Fruit fly (Drosophila melanogaster) whole organism, embryonic: ENCODE results near the gene Sk1.

ENCODE experiments used
- CG10267 ChIP-seq: fragments of 200-800 bp; sonication (Bioruptor generic); optimal IDR thresholded peaks from 2 replicates; lab custom pipeline; 2018; ENCODE audit warnings: missing biosample characterization, mild to moderate bottlenecking, missing genetic modification characterization, moderate library complexity
- CG10654 ChIP-seq: fragments of 200-800 bp; sonication (Bioruptor generic); optimal IDR thresholded peaks from 2 replicates; lab custom pipeline; 2016; ENCODE audit warnings: missing biosample characterization, missing genetic modification characterization
- CG11695 ChIP-seq: fragments of 200-800 bp; sonication (Bioruptor generic); IDR thresholded peaks from 3 replicates; pipeline ENCODE4 v1.3.6; 2022; ENCODE audit warnings: missing biosample characterization, missing genetic modification characterization
- CG11723 ChIP-seq: fragments of 200-800 bp; sonication (Bioruptor generic); optimal IDR thresholded peaks from 2 replicates; lab custom pipeline; 2017; ENCODE audit warnings: missing biosample characterization, mild to moderate bottlenecking, missing genetic modification characterization
- CG12659 ChIP-seq: fragments of 200-800 bp; sonication (Bioruptor generic); optimal IDR thresholded peaks from 3 replicates; lab custom pipeline; 2017; ENCODE audit warnings: mild to moderate bottlenecking, missing biosample characterization, missing genetic modification reagents, missing genetic modification characterization
- CG14014 ChIP-seq: fragments of 200-800 bp; sonication (Bioruptor generic); IDR thresholded peaks from 2 replicates; pipeline ENCODE4 v1.3.6; 2022; ENCODE audit warnings: missing biosample characterization, missing genetic modification characterization
- CG17829 ChIP-seq: fragments of 200-800 bp; optimal IDR thresholded peaks from 2 replicates; lab custom pipeline; 2019; ENCODE audit warnings: missing biosample characterization, mild to moderate bottlenecking, missing genetic modification characterization, moderate library complexity
- CG2129 ChIP-seq: fragments of 200-800 bp; sonication (Bioruptor generic); IDR thresholded peaks from 2 replicates; pipeline ENCODE4 v1.3.6; 2022; ENCODE audit warnings: missing biosample characterization, missing genetic modification characterization; ENCODE audit not compliant: partially characterized antibody
- CG32772 ChIP-seq: fragments of 200-800 bp; sonication (Bioruptor generic); IDR thresholded peaks from 2 replicates; pipeline ENCODE4 v1.3.6; 2022; ENCODE audit warnings: missing biosample characterization, missing genetic modification characterization
- CG42726 ChIP-seq: fragments of 200-800 bp; sonication (Bioruptor generic); IDR thresholded peaks from 2 replicates; pipeline ENCODE4 v1.3.6; 2022; ENCODE audit warnings: missing biosample characterization, missing genetic modification characterization; ENCODE audit not compliant: partially characterized antibody
- CG4424 ChIP-seq: fragments of 200-800 bp; sonication (Bioruptor generic); optimal IDR thresholded peaks from 3 replicates; lab custom pipeline; 2016; ENCODE audit warnings: missing biosample characterization, missing genetic modification characterization
- CG4617 ChIP-seq: fragments of 200-800 bp; sonication (Bioruptor generic); optimal IDR thresholded peaks from 3 replicates; lab custom pipeline; 2016; ENCODE audit warnings: missing biosample characterization, missing genetic modification characterization, borderline replicate concordance
- CG6683 ChIP-seq: fragments of 200-800 bp; sonication (Bioruptor generic); optimal IDR thresholded peaks from 2 replicates; lab custom pipeline; 2017; ENCODE audit warnings: missing biosample characterization, mild to moderate bottlenecking, missing genetic modification characterization, missing genetic modification reagents
- CG6791 ChIP-seq: fragments of 200-800 bp; sonication (Bioruptor generic); IDR thresholded peaks from 3 replicates; pipeline ENCODE4 v1.3.6; 2022; ENCODE audit warnings: missing biosample characterization, missing genetic modification characterization; ENCODE audit not compliant: partially characterized antibody
- CG8290 ChIP-seq, 3 experiments: fragments of 200-800 bp; sonication (Bioruptor generic); optimal IDR thresholded peaks; 2 replicates each; lab custom pipeline; 2016 to 2019; ENCODE audit warnings: missing biosample characterization in 3 of 3, missing genetic modification characterization in 3 of 3, mild to moderate bottlenecking in 2 of 3, moderate library complexity in 1 of 3
- CG8924 ChIP-seq: fragments of 200-800 bp; optimal IDR thresholded peaks from 3 replicates; lab custom pipeline; 2019; ENCODE audit warnings: missing biosample characterization, mild to moderate bottlenecking, missing genetic modification characterization, moderate library complexity
- CG9437 ChIP-seq: fragments of 200-800 bp; sonication (Bioruptor generic); optimal IDR thresholded peaks from 2 replicates; lab custom pipeline; 2018; ENCODE audit warnings: missing biosample characterization, mild to moderate bottlenecking, missing genetic modification characterization
- CG9797 ChIP-seq: fragments of 200-800 bp; sonication (Bioruptor generic); optimal IDR thresholded peaks from 3 replicates; lab custom pipeline; 2018; ENCODE audit warnings: missing biosample characterization, mild to moderate bottlenecking, missing genetic modification characterization
- Dll ChIP-seq: fragments of 200-800 bp; sonication (Bioruptor generic); IDR thresholded peaks from 4 replicates; pipeline ENCODE4 v1.3.6; 2022; ENCODE audit warnings: missing biosample characterization, missing genetic modification characterization; ENCODE audit not compliant: partially characterized antibody
- Dref ChIP-seq: fragments of 200-800 bp; sonication (Bioruptor generic); IDR thresholded peaks from 2 replicates; pipeline ENCODE4 v1.3.6; 2022; ENCODE audit warnings: missing biosample characterization, missing genetic modification characterization
- Elba2 ChIP-seq: fragments of 200-800 bp; sonication (Bioruptor generic); optimal IDR thresholded peaks from 3 replicates; lab custom pipeline; 2016; ENCODE audit warnings: missing biosample characterization, missing genetic modification characterization
- HmgZ ChIP-seq: fragments of 200-800 bp; sonication (Bioruptor generic); optimal IDR thresholded peaks from 2 replicates; lab custom pipeline; 2018; ENCODE audit warnings: missing biosample characterization, mild to moderate bottlenecking, missing genetic modification characterization
- Med ChIP-seq: fragments of 200-800 bp; sonication (Bioruptor generic); peaks from one replicate; lab custom pipeline; 2016; ENCODE audit warnings: missing biosample characterization, missing genetic modification characterization, mild to moderate bottlenecking, inconsistent platforms, moderate library complexity
- NC2α ChIP-seq: fragments of 200-800 bp; sonication (Bioruptor generic); optimal IDR thresholded peaks from 2 replicates; lab custom pipeline; 2016; ENCODE audit warnings: missing biosample characterization, missing genetic modification characterization
- NC2β ChIP-seq: fragments of 200-800 bp; sonication (Bioruptor generic); optimal IDR thresholded peaks from 2 replicates; lab custom pipeline; 2016; ENCODE audit warnings: missing biosample characterization, missing genetic modification characterization
- TFAM ChIP-seq: fragments of 200-800 bp; sonication (Bioruptor generic); optimal IDR thresholded peaks from 2 replicates; lab custom pipeline; 2017; ENCODE audit warnings: missing biosample characterization, missing genetic modification characterization, inconsistent platforms
- YL-1 ChIP-seq: fragments of 200-800 bp; sonication (Bioruptor generic); optimal IDR thresholded peaks from 3 replicates; lab custom pipeline; 2017; ENCODE audit warnings: missing biosample characterization, mild to moderate bottlenecking, missing genetic modification characterization
- al ChIP-seq: fragments of 200-800 bp; sonication (Bioruptor generic); IDR thresholded peaks from 2 replicates; pipeline ENCODE4 v1.3.6; 2022; ENCODE audit warnings: missing biosample characterization, missing genetic modification characterization
- chif ChIP-seq, 2 experiments: fragments of 200-800 bp; sonication (Bioruptor generic); optimal IDR thresholded peaks; 3 replicates each; lab custom pipeline; 2016; ENCODE audit warnings: missing biosample characterization in 2 of 2, missing genetic modification characterization in 2 of 2
- chm ChIP-seq: fragments of 200-800 bp; sonication (Bioruptor generic); IDR thresholded peaks from 2 replicates; pipeline ENCODE4 v1.3.6; 2022; ENCODE audit warnings: missing biosample characterization, missing genetic modification characterization
- ci ChIP-seq: fragments of 200-800 bp; sonication (Bioruptor generic); IDR thresholded peaks from 3 replicates; pipeline ENCODE4 v1.3.6; 2022; ENCODE audit warnings: missing biosample characterization, missing genetic modification characterization
- en ChIP-seq: fragments of 200-800 bp; sonication (Bioruptor generic); optimal IDR thresholded peaks from 2 replicates; lab custom pipeline; 2016; ENCODE audit warnings: missing biosample characterization, missing genetic modification characterization
- ftz-f1 ChIP-seq: fragments of 200-800 bp; sonication (Bioruptor generic); optimal IDR thresholded peaks from 2 replicates; lab custom pipeline; 2016; ENCODE audit warnings: missing biosample characterization, missing genetic modification characterization
- gsb-n ChIP-seq: fragments of 200-800 bp; sonication (Bioruptor generic); optimal IDR thresholded peaks from 3 replicates; lab custom pipeline; 2018; ENCODE audit warnings: missing biosample characterization, mild to moderate bottlenecking, missing genetic modification characterization
- kah ChIP-seq: fragments of 200-800 bp; sonication (Bioruptor generic); optimal IDR thresholded peaks from 2 replicates; lab custom pipeline; 2018; ENCODE audit warnings: missing biosample characterization, mild to moderate bottlenecking, missing genetic modification characterization
- klu ChIP-seq: fragments of 200-800 bp; sonication (Bioruptor generic); IDR thresholded peaks from 2 replicates; pipeline ENCODE4 v1.3.6; 2022; ENCODE audit warnings: missing biosample characterization, missing genetic modification characterization
- mam ChIP-seq: fragments of 200-800 bp; sonication (Bioruptor generic); optimal IDR thresholded peaks from 3 replicates; lab custom pipeline; 2016; ENCODE audit warnings: missing biosample characterization, missing genetic modification characterization
- onecut ChIP-seq: fragments of 200-800 bp; sonication (Bioruptor generic); IDR thresholded peaks from 2 replicates; pipeline ENCODE4 v1.3.6; 2022; ENCODE audit warnings: missing biosample characterization, missing genetic modification characterization
- ranshi ChIP-seq: fragments of 200-800 bp; sonication (Bioruptor generic); IDR thresholded peaks from 2 replicates; pipeline ENCODE4 v1.3.6; 2022; ENCODE audit warnings: missing biosample characterization, missing genetic modification characterization
- trem ChIP-seq: fragments of 200-800 bp; optimal IDR thresholded peaks from 3 replicates; lab custom pipeline; 2019; ENCODE audit warnings: missing biosample characterization, mild to moderate bottlenecking, missing genetic modification characterization, moderate library complexity
- tup ChIP-seq: fragments of 200-800 bp; sonication (Bioruptor generic); optimal IDR thresholded peaks from 2 replicates; lab custom pipeline; 2016; ENCODE audit warnings: missing biosample characterization, mild to moderate bottlenecking, missing genetic modification characterization, moderate library complexity
- unc-4 ChIP-seq: fragments of 200-800 bp; sonication (Bioruptor generic); IDR thresholded peaks from 2 replicates; pipeline ENCODE4 v1.3.6; 2022; ENCODE audit warnings: missing biosample characterization, missing genetic modification characterization; ENCODE audit not compliant: partially characterized antibody

Sk1 gene

dm6 chrX:11483297-11483696 lies 41.0 kb downstream of the Sk1 start, which contains the start of gene Uba5 (continued):
- TF ChIP-seq CG11723 (GFP tag; lab: Kevin White, UChicago), result no peak
- no peak for TF ChIP-seq al (GFP tag; lab: Robert Waterston, UW)
- no peak for TF ChIP-seq mam (GFP tag; lab: Kevin White, UChicago)
- no peak for TF ChIP-seq CG4424 (GFP tag; lab: Kevin White, UChicago)
- TF ChIP-seq trem (tag; lab: Kevin White, UChicago), result peak; percentile 15
- peak; percentile 33; the same call in 1 of the 2 replicates for TF ChIP-seq CG42726 (GFP tag; lab: Robert Waterston, UW)
- TF ChIP-seq CG4617, result no peak
- no peak for TF ChIP-seq en
- TF ChIP-seq onecut (GFP tag; lab: Robert Waterston, UW), result no peak
- no peak for TF ChIP-seq CG10654 (GFP tag; lab: Kevin White, UChicago)
- TF ChIP-seq CG8924 (tag; lab: Kevin White, UChicago), result no peak
- 0 out of 3 replicates have a peak, but pooled peaks have one; percentile 26 for TF ChIP-seq CG6791 (GFP tag; lab: Robert Waterston, UW)
- TF ChIP-seq CG8290 (GFP tag; optimal IDR thresholded peaks at IDR 0.05; lab: Kevin White, UChicago), result no peak
- TF ChIP-seq CG8290 (tag; optimal IDR thresholded peaks at IDR 0.05; lab: Kevin White, UChicago), result peak in 1 of 2 experiments; percentile 60
- TF ChIP-seq Med, result peak; percentile 87
- TF ChIP-seq CG10267 (tag; lab: Kevin White, UChicago), result peak; percentile 93
- peak in 1 of 2 experiments; percentile 2 for TF ChIP-seq chif (GFP tag; optimal IDR thresholded peaks at IDR 0.05; lab: Kevin White, UChicago)
- peak; percentile 55 for TF ChIP-seq CG9797 (GFP tag; lab: Kevin White, UChicago)
- TF ChIP-seq Dref (GFP tag; lab: Robert Waterston, UW), result peak; percentile 73
- peak; percentile 49; the same call in 1 of the 3 replicates for TF ChIP-seq ci (GFP tag; lab: Robert Waterston, UW)
- no peak for TF ChIP-seq ftz-f1 (GFP tag; lab: Kevin White, UChicago)
- TF ChIP-seq NC2β, result no peak
- TF ChIP-seq CG11695 (GFP tag; lab: Robert Waterston, UW), result no peak
- no peak for TF ChIP-seq CG2129 (GFP tag; lab: Robert Waterston, UW)
- TF ChIP-seq YL-1 (GFP tag; lab: Kevin White, UChicago), result peak; percentile 58
- TF ChIP-seq kah (GFP tag; lab: Kevin White, UChicago), result no peak
- TF ChIP-seq tup (GFP tag; lab: Kevin White, UChicago), result no peak
- no peak for TF ChIP-seq Elba2 (GFP tag; lab: Kevin White, UChicago)
- peak; percentile 36 for TF ChIP-seq HmgZ (tag; lab: Kevin White, UChicago)
- no peak for TF ChIP-seq TFAM (GFP tag; lab: Kevin White, UChicago)
- no peak for TF ChIP-seq CG6683
- no peak for TF ChIP-seq ranshi
- no peak for TF ChIP-seq CG32772
- TF ChIP-seq CG14014, result no peak
- peak; percentile 49 for TF ChIP-seq unc-4 (GFP tag; lab: Robert Waterston, UW)
- TF ChIP-seq klu, result no peak
- peak; percentile 8 for TF ChIP-seq CG17829 (tag; lab: Kevin White, UChicago)
- no peak for TF ChIP-seq CG9437 (GFP tag; lab: Kevin White, UChicago)
- peak; percentile 49 for TF ChIP-seq CG12659 (GFP tag; lab: Kevin White, UChicago)
- peak; percentile 50; the same call in 1 of the 4 replicates for TF ChIP-seq Dll (GFP tag; lab: Robert Waterston, UW)
- TF ChIP-seq chm (GFP tag; lab: Robert Waterston, UW), result no peak
- TF ChIP-seq gsb-n (tag; lab: Kevin White, UChicago), result no peak
- TF ChIP-seq NC2α (GFP tag; lab: Kevin White, UChicago), result no peak
